Worm (Caenorhabditis elegans) whole organism, late embryonic: ENCODE measurements around the gene clec-216.

Experiments used
- hlh-30 ChIP-seq: sonication (generic microtip); optimal IDR thresholded peaks from 2 replicates; lab custom pipeline; 2017; ENCODE audit warnings: antibody characterized with exemption, missing genetic modification characterization, missing compliant biosample characterization; ENCODE audit not compliant: insufficient read depth
- mec-3 ChIP-seq: sonication (generic microtip); optimal IDR thresholded peaks from 2 replicates; lab custom pipeline; 2016; ENCODE audit warnings: borderline replicate concordance, missing genetic modification characterization, missing compliant biosample characterization
- pat-9 ChIP-seq: fragments of 200-800 bp; sonication (Bioruptor generic); optimal IDR thresholded peaks from 2 replicates; lab custom pipeline; 2018; ENCODE audit warnings: mild to moderate bottlenecking, missing genetic modification characterization, moderate library complexity, missing compliant biosample characterization

- TF ChIP-seq hlh-30 (tag; lab: Kevin White, UChicago): no peak
- no peak for TF ChIP-seq pat-9 (tag; lab: Kevin White, UChicago)
- TF ChIP-seq mec-3 (tag; lab: Kevin White, UChicago): no peak
Measured at ce11 chrV:7908431-7908830, 44.3 kb downstream of the clec-216 start.
